Worm (Caenorhabditis elegans): ENCODE results near the gene flp-20.

DNA sequence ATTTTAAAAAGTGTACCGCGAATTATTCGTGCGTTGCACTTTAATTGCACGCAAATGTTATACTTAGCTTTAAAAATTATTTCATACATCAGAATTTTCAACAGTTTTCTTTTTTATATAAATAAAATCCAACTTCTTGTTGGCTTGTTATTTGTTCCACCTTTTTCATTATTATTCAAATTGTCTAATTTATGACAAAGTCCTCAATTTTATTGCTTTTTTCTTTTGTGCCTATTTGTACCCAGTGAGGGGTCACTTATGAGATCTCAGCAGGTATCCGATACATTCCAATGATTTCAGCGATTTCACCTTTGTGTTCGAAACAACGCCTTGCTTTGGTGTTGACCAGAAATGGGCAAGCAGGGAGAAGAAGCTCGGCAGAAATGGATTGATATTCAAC is 47.7 kb upstream of the flp-20 start, which contains the start of gene fln-2:
- no peak for TF ChIP-seq nhr-28 (tag; optimal IDR thresholded peaks at IDR 0.05)
- TF ChIP-seq C34B4.2 (tag; optimal IDR thresholded peaks at IDR 0.05) = no peak
- TF ChIP-seq egl-27 (tag; optimal IDR thresholded peaks at IDR 0.05) = no peak
- no peak for TF ChIP-seq snpc-4 (tag; optimal IDR thresholded peaks at IDR 0.05)
- no peak for TF ChIP-seq nhr-90 (tag; optimal IDR thresholded peaks at IDR 0.05; ENCODE audit: poor library complexity)
- no peak for TF ChIP-seq sox-4 (tag; optimal IDR thresholded peaks at IDR 0.05)
- no peak for TF ChIP-seq ama-1 (optimal IDR thresholded peaks at IDR 0.05)
- no peak for TF ChIP-seq ets-5 (GFP tag; IDR thresholded peaks at IDR 0.05)
- no peak for TF ChIP-seq tlp-1 (tag; optimal IDR thresholded peaks at IDR 0.05)
- TF ChIP-seq lir-3 (tag; optimal IDR thresholded peaks at IDR 0.05; ENCODE audit: poor library complexity) = no peak
- no peak for TF ChIP-seq nhr-76 (tag; optimal IDR thresholded peaks at IDR 0.05)
